Fruit fly (Drosophila melanogaster): ENCODE data around the gene CG34244.

The CG34244 gene

DNA sequence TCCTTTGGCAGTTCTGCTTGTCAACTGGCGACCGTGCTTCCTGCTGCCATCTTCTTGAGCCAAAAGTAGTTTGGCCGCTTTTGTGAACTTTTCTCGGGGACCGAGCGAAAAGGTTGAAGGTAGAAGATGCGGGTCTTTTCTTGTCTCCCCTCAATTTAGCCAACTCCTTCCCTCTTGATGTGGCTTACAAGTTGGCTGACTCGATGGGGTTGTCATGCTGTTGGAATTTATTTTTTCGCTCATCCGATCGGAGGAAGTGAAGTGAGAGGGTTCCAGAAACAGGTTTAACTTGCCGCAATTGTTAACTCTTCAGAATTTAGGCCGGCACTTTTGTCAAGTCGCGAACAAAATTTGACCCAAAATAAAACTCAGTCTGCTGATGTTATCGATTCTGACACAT lies 33.4 kb downstream of the CG34244 start:
- no peak for TF ChIP-seq D1 (tag; optimal IDR thresholded peaks at IDR 0.05)
- peak; percentile 78 for TF ChIP-seq EcR (GFP tag; optimal IDR thresholded peaks at IDR 0.05)

dm6 chr3L:14200966-14201365 lies 34.8 kb downstream of the CG34244 start:
- TF ChIP-seq D1 (tag; optimal IDR thresholded peaks at IDR 0.05), result peak; percentile 24
- TF ChIP-seq EcR (GFP tag; optimal IDR thresholded peaks at IDR 0.05), result peak; percentile 52
- TF ChIP-seq Snoo (tag; optimal IDR thresholded peaks at IDR 0.05), result no peak
- peak; percentile 18; the same call in 1 of the 2 replicates for TF ChIP-seq CG32121 (GFP tag; IDR thresholded peaks at IDR 0.05)

- TF ChIP-seq gl (tag; optimal IDR thresholded peaks at IDR 0.05) (no peak), EcR (GFP tag; optimal IDR thresholded peaks at IDR 0.05) (no peak), CG17806 (tag; optimal IDR thresholded peaks at IDR 0.05) (no peak), rn (GFP tag; IDR thresholded peaks at IDR 0.05) (no peak), D1 (tag; optimal IDR thresholded peaks at IDR 0.05) (no peak), CG8159 (tag; optimal IDR thresholded peaks at IDR 0.05) (no peak), fd96Ca (GFP tag; IDR thresholded peaks at IDR 0.05) (no peak), CG8301 (tag; optimal IDR thresholded peaks at IDR 0.05) (no peak), CG34367 (tag; optimal IDR thresholded peaks at IDR 0.05) (no peak)
These were observed 37.5 kb downstream of the CG34244 start for dm6 chr3L:14198216-14198615.

DNA sequence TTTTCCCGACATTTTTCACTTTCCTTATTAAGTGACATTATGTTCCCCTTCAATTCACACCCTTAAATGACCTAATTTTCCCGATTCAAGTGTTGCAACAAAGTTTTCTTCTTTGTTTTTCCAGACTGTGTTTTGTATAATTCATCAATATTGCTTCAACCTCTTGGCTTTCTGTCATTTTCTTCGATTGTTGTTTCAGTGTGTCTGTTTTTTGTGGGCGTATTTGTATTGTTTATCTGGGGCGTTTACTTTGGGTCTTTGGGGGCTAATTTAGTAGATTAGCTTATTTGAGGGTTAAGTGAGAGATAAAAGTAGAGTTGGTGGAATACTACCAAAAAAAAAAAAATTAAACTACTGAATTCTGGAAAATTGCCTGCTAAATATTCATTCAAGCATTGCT lies 40.0 kb downstream of the CG34244 start:
- TF ChIP-seq CG15710 (tag; optimal IDR thresholded peaks at IDR 0.05) (no peak), fd96Ca (GFP tag; IDR thresholded peaks at IDR 0.05) (no peak), Pif1A (GFP tag; optimal IDR thresholded peaks at IDR 0.05) (no peak), CG10348 (GFP tag; IDR thresholded peaks at IDR 0.05) (no peak), CG4496 (GFP tag; IDR thresholded peaks at IDR 0.05) (no peak), CG14655 (GFP tag; optimal IDR thresholded peaks at IDR 0.05) (no peak), CG8159 (tag; optimal IDR thresholded peaks at IDR 0.05) (no peak), CG13204 (GFP tag; optimal IDR thresholded peaks at IDR 0.05) (no peak), CG17806 (tag; optimal IDR thresholded peaks at IDR 0.05) (no peak), CG8301 (tag; optimal IDR thresholded peaks at IDR 0.05) (no peak), Snoo (tag; optimal IDR thresholded peaks at IDR 0.05) (no peak), CG34367 (tag; optimal IDR thresholded peaks at IDR 0.05) (no peak), CG9948 (tag; optimal IDR thresholded peaks at IDR 0.05) (no peak), gl (tag; optimal IDR thresholded peaks at IDR 0.05) (no peak), CG32121 (GFP tag; IDR thresholded peaks at IDR 0.05) (no peak), Pif1B (GFP tag; optimal IDR thresholded peaks at IDR 0.05) (no peak), D1 (tag; optimal IDR thresholded peaks at IDR 0.05) (no peak), rn (GFP tag; IDR thresholded peaks at IDR 0.05) (no peak), EcR (GFP tag; optimal IDR thresholded peaks at IDR 0.05) (no peak)

DNA sequence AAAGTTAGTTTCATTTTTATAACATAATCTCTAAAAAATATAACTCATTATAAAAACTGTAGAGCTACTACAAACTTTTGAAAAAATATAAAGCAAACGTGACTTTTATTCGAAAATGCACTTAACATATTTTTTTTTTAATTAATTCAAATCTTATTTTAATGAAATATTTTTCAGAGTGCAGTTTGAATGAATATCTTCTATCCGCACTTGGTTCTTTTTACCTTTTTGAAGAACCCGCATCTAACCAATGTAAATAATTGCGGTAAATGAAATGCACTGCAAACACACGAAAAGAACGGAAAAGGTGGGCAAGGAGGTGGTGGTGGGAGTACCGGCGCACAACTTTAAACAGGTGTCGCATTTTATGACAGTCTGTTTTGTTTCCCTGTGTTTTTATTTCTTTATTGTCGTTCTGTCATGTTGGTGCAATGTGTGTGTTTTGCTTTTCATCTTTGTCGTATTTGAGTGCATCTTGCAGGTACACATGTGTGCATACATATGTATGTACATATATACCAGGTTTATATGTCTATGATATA lies 41.7 kb downstream of the CG34244 start:
- no peak for TF ChIP-seq EcR (GFP tag; optimal IDR thresholded peaks at IDR 0.05)
- no peak for TF ChIP-seq CG9948 (tag; optimal IDR thresholded peaks at IDR 0.05)
- TF ChIP-seq CG8159 (tag; optimal IDR thresholded peaks at IDR 0.05), result peak; percentile 6
- TF ChIP-seq CG32121 (GFP tag; IDR thresholded peaks at IDR 0.05), result peak; percentile 35; the same call in 1 of the 2 replicates

dm6 chr3L:14191476-14191752 lies 44.3 kb downstream of the CG34244 start:
- TF ChIP-seq CG8159 (tag; optimal IDR thresholded peaks at IDR 0.05) (no peak), CG12605 (GFP tag; IDR thresholded peaks at IDR 0.05) (0 out of 2 replicates have a peak, but pooled peaks have one; percentile 32)

DNA sequence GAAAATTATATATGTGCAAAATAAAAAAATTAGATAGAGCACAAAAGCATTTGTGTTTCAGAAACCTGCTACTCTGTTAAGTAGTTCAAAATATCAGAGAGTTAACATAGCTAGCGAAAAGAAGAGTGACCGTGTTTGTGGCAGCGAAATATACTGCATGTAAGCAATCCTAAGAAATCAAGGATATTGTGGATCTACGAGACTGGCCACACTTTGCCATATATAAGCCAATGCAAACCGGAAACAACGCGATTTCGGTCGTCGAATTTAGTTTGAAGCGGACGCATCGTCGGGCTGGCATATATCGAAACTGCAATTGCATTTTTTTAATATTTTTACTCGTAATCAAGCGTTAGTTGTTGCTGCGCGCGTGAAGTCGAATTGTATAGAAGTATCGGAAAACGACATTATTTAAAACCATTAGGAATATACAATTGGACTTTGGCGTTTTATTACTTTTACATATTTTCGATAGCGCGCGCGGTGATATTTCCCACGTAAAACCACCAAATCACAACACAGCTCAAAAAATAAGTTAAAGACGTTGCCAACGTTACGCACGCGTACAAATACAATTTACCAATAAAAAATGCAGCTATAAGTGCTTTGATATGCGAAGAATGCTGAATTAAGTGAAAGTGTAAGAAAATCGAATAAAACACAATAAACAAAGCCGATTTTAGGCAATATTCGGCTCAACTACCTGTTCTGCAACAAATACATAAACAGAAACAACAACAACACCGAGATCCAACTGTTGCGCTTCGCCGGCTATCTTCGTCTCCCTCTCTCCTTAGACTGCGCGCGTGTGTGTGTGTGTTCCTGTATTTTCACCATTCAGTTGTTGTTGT lies 44.9 kb downstream of the CG34244 start, which contains the start of gene nuf:
Gene nuf, plus strand, starts transcription at position 246 of the 851 bp plus-strand sequence.
- TF ChIP-seq Pif1A (GFP tag; optimal IDR thresholded peaks at IDR 0.05), result peak; percentile 3
- no peak for TF ChIP-seq CG9948 (tag; optimal IDR thresholded peaks at IDR 0.05)
- TF ChIP-seq CG10348 (GFP tag; IDR thresholded peaks at IDR 0.05), result no peak
- no peak for TF ChIP-seq CG14655 (GFP tag; optimal IDR thresholded peaks at IDR 0.05)
- no peak for TF ChIP-seq CG15710 (tag; optimal IDR thresholded peaks at IDR 0.05)
- TF ChIP-seq CG13204 (GFP tag; optimal IDR thresholded peaks at IDR 0.05), result no peak
- TF ChIP-seq CG8159 (tag; optimal IDR thresholded peaks at IDR 0.05), result peak; percentile 37
- no peak; the same call in 2 of the 3 replicates for TF ChIP-seq CG4496 (GFP tag; IDR thresholded peaks at IDR 0.05)
- TF ChIP-seq CG32121 (GFP tag; IDR thresholded peaks at IDR 0.05), result no peak
- no peak for TF ChIP-seq CG34367 (tag; optimal IDR thresholded peaks at IDR 0.05)
- TF ChIP-seq rn (GFP tag; IDR thresholded peaks at IDR 0.05), result no peak
- TF ChIP-seq Pif1B (GFP tag; optimal IDR thresholded peaks at IDR 0.05), result peak; percentile 31
- TF ChIP-seq CG12605 (GFP tag; IDR thresholded peaks at IDR 0.05), result peak; percentile 82
- TF ChIP-seq D1 (tag; optimal IDR thresholded peaks at IDR 0.05), result peak; percentile 65
- TF ChIP-seq Ets98B (GFP tag; IDR thresholded peaks at IDR 0.05), result peak; percentile 47
- TF ChIP-seq CG17806 (tag; optimal IDR thresholded peaks at IDR 0.05), result peak; percentile 17
- no peak for TF ChIP-seq gl (tag; optimal IDR thresholded peaks at IDR 0.05)
- TF ChIP-seq fd96Ca (GFP tag; IDR thresholded peaks at IDR 0.05), result no peak; the same call in 2 of the 3 replicates
- TF ChIP-seq CG8301 (tag; optimal IDR thresholded peaks at IDR 0.05), result peak; percentile 8
- no peak for TF ChIP-seq EcR (GFP tag; optimal IDR thresholded peaks at IDR 0.05)
- peak; percentile 14 for TF ChIP-seq Snoo (tag; optimal IDR thresholded peaks at IDR 0.05)
